Fruit fly (Drosophila melanogaster) whole organism, embryonic: ENCODE results near the gene CG4586.
A peak's percentile ranks its signal among the peaks of the same experiment; 100 is the strongest.

Experiments
- Aef1 ChIP-seq: fragments of 200-800 bp; sonication (Bioruptor generic); IDR thresholded peaks from 3 replicates; pipeline ENCODE4 v1.3.6; 2022; ENCODE audit warnings: missing biosample characterization, missing genetic modification characterization
- B-H1 ChIP-seq: fragments of 200-800 bp; sonication (Bioruptor generic); IDR thresholded peaks from 3 replicates; pipeline ENCODE4 v1.3.6; 2022; ENCODE audit warnings: missing biosample characterization, missing genetic modification characterization
- CG12155 ChIP-seq: fragments of 200-800 bp; sonication (Bioruptor generic); optimal IDR thresholded peaks from 3 replicates; lab custom pipeline; 2016; ENCODE audit warnings: missing biosample characterization, missing genetic modification characterization
- CG12219 ChIP-seq: fragments of 200-800 bp; sonication (Bioruptor generic); optimal IDR thresholded peaks from 3 replicates; lab custom pipeline; 2018; ENCODE audit warnings: missing biosample characterization, mild to moderate bottlenecking, missing genetic modification characterization
- CG13287 ChIP-seq: fragments of 200-800 bp; sonication (Bioruptor generic); IDR thresholded peaks from 2 replicates; pipeline ENCODE4 v1.3.6; 2022; ENCODE audit warnings: missing biosample characterization, missing genetic modification characterization; ENCODE audit not compliant: partially characterized antibody
- CG13296 ChIP-seq: fragments of 200-800 bp; sonication (Bioruptor generic); optimal IDR thresholded peaks from 3 replicates; lab custom pipeline; 2018; ENCODE audit warnings: missing biosample characterization, mild to moderate bottlenecking, missing genetic modification characterization
- CG13624 ChIP-seq: fragments of 200-800 bp; sonication (Bioruptor generic); optimal IDR thresholded peaks from 2 replicates; lab custom pipeline; 2016; ENCODE audit warnings: missing biosample characterization, missing genetic modification characterization
- CG14014 ChIP-seq: fragments of 200-800 bp; sonication (Bioruptor generic); IDR thresholded peaks from 2 replicates; pipeline ENCODE4 v1.3.6; 2022; ENCODE audit warnings: missing biosample characterization, missing genetic modification characterization
- CG14710 ChIP-seq: fragments of 200-800 bp; sonication (Bioruptor generic); optimal IDR thresholded peaks from 3 replicates; lab custom pipeline; 2019; ENCODE audit warnings: missing biosample characterization, mild to moderate bottlenecking, missing genetic modification characterization, moderate library complexity
- CG15269 ChIP-seq: fragments of 200-800 bp; sonication (Bioruptor generic); optimal IDR thresholded peaks from 2 replicates; lab custom pipeline; 2018; ENCODE audit warnings: missing biosample characterization, mild to moderate bottlenecking, missing genetic modification characterization, moderate library complexity
- CG1603 ChIP-seq: fragments of 200-800 bp; sonication (Bioruptor generic); optimal IDR thresholded peaks from 2 replicates; lab custom pipeline; 2019; ENCODE audit warnings: missing biosample characterization, mild to moderate bottlenecking, missing genetic modification characterization, moderate library complexity
- CG17361 ChIP-seq: fragments of 200-800 bp; sonication (Bioruptor generic); IDR thresholded peaks from 3 replicates; pipeline ENCODE4 v1.3.6; 2022; ENCODE audit warnings: missing biosample characterization, missing genetic modification characterization
- CG18764 ChIP-seq: fragments of 200-800 bp; sonication (Bioruptor generic); optimal IDR thresholded peaks from 3 replicates; lab custom pipeline; 2016; ENCODE audit warnings: missing biosample characterization, missing genetic modification characterization
- CG2120 ChIP-seq: fragments of 200-800 bp; sonication (Bioruptor generic); optimal IDR thresholded peaks from 3 replicates; lab custom pipeline; 2016; ENCODE audit warnings: missing biosample characterization, missing genetic modification characterization
- CG30020 ChIP-seq: fragments of 200-800 bp; optimal IDR thresholded peaks from 2 replicates; lab custom pipeline; 2019; ENCODE audit warnings: missing biosample characterization, mild to moderate bottlenecking, missing genetic modification characterization, moderate library complexity
- CG31224 ChIP-seq: fragments of 200-800 bp; sonication (Bioruptor generic); IDR thresholded peaks from 2 replicates; pipeline ENCODE4 v1.3.6; 2022; ENCODE audit warnings: missing biosample characterization, missing genetic modification characterization
- CG32532 ChIP-seq: fragments of 200-800 bp; sonication (Bioruptor generic); IDR thresholded peaks from 2 replicates; pipeline ENCODE4 v1.3.6; 2022; ENCODE audit warnings: missing biosample characterization, missing genetic modification characterization
- CG4360 ChIP-seq: fragments of 200-800 bp; sonication (Bioruptor generic); IDR thresholded peaks from 2 replicates; pipeline ENCODE4 v1.3.6; 2022; ENCODE audit warnings: missing biosample characterization, missing genetic modification characterization
- CG4820 ChIP-seq: fragments of 200-800 bp; sonication (Bioruptor generic); optimal IDR thresholded peaks from 3 replicates; lab custom pipeline; 2016; ENCODE audit warnings: missing biosample characterization, missing genetic modification characterization
- CG7271 ChIP-seq: fragments of 200-800 bp; sonication (Bioruptor generic); optimal IDR thresholded peaks from 2 replicates; lab custom pipeline; 2018; ENCODE audit warnings: missing biosample characterization, mild to moderate bottlenecking, missing genetic modification characterization, moderate library complexity
- CG7372 ChIP-seq: fragments of 200-800 bp; sonication (Bioruptor generic); IDR thresholded peaks from 2 replicates; pipeline ENCODE4 v1.3.6; 2022; ENCODE audit warnings: missing biosample characterization, missing genetic modification characterization
- CG7786 ChIP-seq: fragments of 200-800 bp; sonication (Bioruptor generic); optimal IDR thresholded peaks from 2 replicates; lab custom pipeline; 2016; ENCODE audit warnings: missing biosample characterization, missing genetic modification characterization
- CG8924 ChIP-seq: fragments of 200-800 bp; optimal IDR thresholded peaks from 3 replicates; lab custom pipeline; 2019; ENCODE audit warnings: missing biosample characterization, mild to moderate bottlenecking, missing genetic modification characterization, moderate library complexity
- Dek ChIP-seq: fragments of 200-800 bp; sonication (Bioruptor generic); optimal IDR thresholded peaks from 3 replicates; lab custom pipeline; 2019; ENCODE audit warnings: missing biosample characterization, mild to moderate bottlenecking, missing genetic modification characterization, moderate library complexity
- Dp ChIP-seq: fragments of 200-800 bp; sonication (Bioruptor generic); optimal IDR thresholded peaks from 2 replicates; lab custom pipeline; 2018; ENCODE audit warnings: missing biosample characterization, mild to moderate bottlenecking, missing genetic modification characterization, moderate library complexity
- Eip74EF ChIP-seq, 2 experiments: fragments of 200-800 bp in 1 of 2; fragments of >200 bp in 1 of 2; sonication (Bioruptor generic) in 1 of 2; optimal IDR thresholded peaks; 2 replicates each; lab custom pipeline; 2017 to 2019; ENCODE audit warnings: missing biosample characterization in 2 of 2, missing genetic modification characterization in 2 of 2, mild to moderate bottlenecking in 1 of 2, moderate library complexity in 1 of 2
- Fer1 ChIP-seq: fragments of 200-800 bp; sonication (Bioruptor generic); optimal IDR thresholded peaks from 2 replicates; lab custom pipeline; 2017; ENCODE audit warnings: missing biosample characterization, mild to moderate bottlenecking, missing genetic modification characterization
- H15 ChIP-seq: fragments of 200-800 bp; sonication (Bioruptor generic); IDR thresholded peaks from 3 replicates; pipeline ENCODE4 v1.3.6; 2022; ENCODE audit warnings: missing biosample characterization, missing genetic modification characterization
- HmgD ChIP-seq: fragments of 200-800 bp; sonication (Bioruptor generic); optimal IDR thresholded peaks from 3 replicates; lab custom pipeline; 2016; ENCODE audit warnings: missing biosample characterization, missing genetic modification characterization
- Hmr ChIP-seq: fragments of 200-800 bp; sonication (Bioruptor generic); optimal IDR thresholded peaks from 3 replicates; lab custom pipeline; 2017; ENCODE audit warnings: mild to moderate bottlenecking, missing biosample characterization, missing genetic modification reagents, missing genetic modification characterization
- Myb ChIP-seq: fragments of 200-800 bp; sonication (Bioruptor generic); optimal IDR thresholded peaks from 2 replicates; lab custom pipeline; 2016; ENCODE audit warnings: missing biosample characterization, missing genetic modification characterization
- Poxn ChIP-seq: fragments of 200-800 bp; sonication (Bioruptor generic); IDR thresholded peaks from 2 replicates; pipeline ENCODE4 v1.3.6; 2022; ENCODE audit warnings: missing biosample characterization, missing genetic modification characterization
- Sry-δ ChIP-seq: fragments of 200-800 bp; sonication (Bioruptor generic); optimal IDR thresholded peaks from 2 replicates; lab custom pipeline; 2016; ENCODE audit warnings: missing biosample characterization, missing genetic modification characterization
- Trl ChIP-seq, 3 experiments: fragments of >200 bp in 2 of 3; fragments of 200-800 bp in 1 of 3; sonication (Bioruptor generic) in 1 of 3; optimal IDR thresholded peaks; 2 replicates in 1 of 3; 3 replicates in 2 of 3; lab custom pipeline; 2016 to 2017; ENCODE audit warnings: missing biosample characterization in 1 of 3, missing genetic modification characterization in 1 of 3
- YL-1 ChIP-seq: fragments of 200-800 bp; sonication (Bioruptor generic); optimal IDR thresholded peaks from 3 replicates; lab custom pipeline; 2017; ENCODE audit warnings: missing biosample characterization, mild to moderate bottlenecking, missing genetic modification characterization
- ac ChIP-seq: fragments of 200-800 bp; sonication (Bioruptor generic); optimal IDR thresholded peaks from 3 replicates; lab custom pipeline; 2017; ENCODE audit warnings: missing biosample characterization, mild to moderate bottlenecking, missing genetic modification characterization
- az2 ChIP-seq: fragments of 200-800 bp; sonication (Bioruptor generic); optimal IDR thresholded peaks from 3 replicates; lab custom pipeline; 2016; ENCODE audit warnings: missing biosample characterization, missing genetic modification characterization
- chn ChIP-seq: fragments of 200-800 bp; sonication (Bioruptor generic); optimal IDR thresholded peaks from 2 replicates; lab custom pipeline; 2016; ENCODE audit warnings: missing biosample characterization, missing genetic modification characterization
- dmrt99B ChIP-seq: fragments of 200-800 bp; sonication (Bioruptor generic); optimal IDR thresholded peaks from 2 replicates; lab custom pipeline; 2018; ENCODE audit warnings: missing biosample characterization, mild to moderate bottlenecking, missing genetic modification characterization, moderate library complexity
- ems ChIP-seq: fragments of 200-800 bp; sonication (Bioruptor generic); optimal IDR thresholded peaks from 3 replicates; lab custom pipeline; 2016; ENCODE audit warnings: missing biosample characterization, missing genetic modification characterization
- eve ChIP-seq, 2 experiments: fragments of >200 bp; optimal IDR thresholded peaks; 2 replicates each; lab custom pipeline; 2017; ENCODE audit warnings: missing biosample characterization in 2 of 2, missing genetic modification characterization in 2 of 2
- ftz-f1 ChIP-seq: fragments of 200-800 bp; sonication (Bioruptor generic); optimal IDR thresholded peaks from 2 replicates; lab custom pipeline; 2016; ENCODE audit warnings: missing biosample characterization, missing genetic modification characterization
- grau ChIP-seq: fragments of 200-800 bp; optimal IDR thresholded peaks from 3 replicates; lab custom pipeline; 2019; ENCODE audit warnings: missing biosample characterization, mild to moderate bottlenecking, missing genetic modification characterization, moderate library complexity
- insv ChIP-seq, 2 experiments: fragments of 200-800 bp; sonication (Bioruptor generic); optimal IDR thresholded peaks; 3 replicates each; lab custom pipeline; 2016 to 2018; ENCODE audit warnings: missing biosample characterization in 2 of 2, missing genetic modification characterization in 2 of 2
- prd ChIP-seq, 3 experiments: fragments of >200 bp in 2 of 3; fragments of 200-800 bp in 1 of 3; sonication (Bioruptor generic) in 1 of 3; optimal IDR thresholded peaks in 2 of 3; IDR thresholded peaks in 1 of 3; 2 replicates in 2 of 3; 3 replicates in 1 of 3; pipeline versions ENCODE4 v1.3.6 to Lab custom; 2017 to 2022; ENCODE audit warnings: missing biosample characterization in 1 of 3, missing genetic modification characterization in 1 of 3
- row ChIP-seq: fragments of 200-800 bp; sonication (Bioruptor generic); IDR thresholded peaks from 3 replicates; pipeline ENCODE4 v1.3.6; 2022; ENCODE audit warnings: missing biosample characterization, missing genetic modification characterization
- sens ChIP-seq: fragments of 200-800 bp; sonication (Bioruptor generic); peaks from one replicate; lab custom pipeline; 2016; ENCODE audit warnings: missing biosample characterization, missing genetic modification characterization
- sob ChIP-seq: fragments of 200-800 bp; sonication (Bioruptor generic); IDR thresholded peaks from 2 replicates; pipeline ENCODE4 v1.3.6; 2022; ENCODE audit warnings: missing biosample characterization, missing genetic modification characterization
- stwl ChIP-seq: fragments of 200-800 bp; sonication (Bioruptor generic); optimal IDR thresholded peaks from 3 replicates; lab custom pipeline; 2018; ENCODE audit warnings: missing biosample characterization, mild to moderate bottlenecking, missing genetic modification characterization, moderate library complexity
- zfh2 ChIP-seq: fragments of 200-800 bp; sonication (Bioruptor generic); optimal IDR thresholded peaks from 2 replicates; lab custom pipeline; 2016; ENCODE audit warnings: missing biosample characterization, missing genetic modification characterization

CG4586 gene

dm6 chrX:6973340-6973739 lies 3.6 kb downstream of the CG4586 start, which contains the start of gene CG3040 (continued):
- TF ChIP-seq CG1603 (peak; percentile 59), ftz-f1 (GFP tag; lab: Kevin White, UChicago) (peak; percentile 49), insv (GFP tag; optimal IDR thresholded peaks at IDR 0.05; lab: Kevin White, UChicago) (peak in 1 of 2 experiments; percentile 16), ems (GFP tag; lab: Kevin White, UChicago) (no peak), CG7786 (GFP tag; lab: Kevin White, UChicago) (peak; percentile 4), CG4360 (GFP tag; lab: Robert Waterston, UW) (no peak), Hmr (GFP tag; lab: Kevin White, UChicago) (peak; percentile 61), CG14710 (tag; lab: Kevin White, UChicago) (peak; percentile 59), CG2120 (peak; percentile 62), Dp (GFP tag; lab: Kevin White, UChicago) (peak; percentile 11), CG30020 (peak; percentile 2), row (peak; percentile 74), Myb (GFP tag; lab: Kevin White, UChicago) (peak; percentile 9), CG7271 (no peak), Fer1 (GFP tag; lab: Kevin White, UChicago) (peak; percentile 24), Sry-δ (peak; percentile 42), ac (GFP tag; lab: Kevin White, UChicago) (no peak), CG32532 (GFP tag; lab: Robert Waterston, UW) (peak; percentile 63), Aef1 (peak; percentile 22; the same call in 1 of the 3 replicates), CG7372 (GFP tag; lab: Robert Waterston, UW) (no peak), CG12155 (peak; percentile 44), chn (peak; percentile 13), prd (optimal IDR thresholded peaks at IDR 0.05; lab: Kevin White, UChicago) (no peak), prd (GFP tag; IDR thresholded peaks at IDR 0.05; lab: Robert Waterston, UW) (peak; percentile 41; the same call in 1 of the 3 replicates), sob (GFP tag; lab: Robert Waterston, UW) (0 out of 2 replicates have a peak, but pooled peaks have one; percentile 37), CG15269 (peak; percentile 48), CG14014 (0 out of 2 replicates have a peak, but pooled peaks have one; percentile 19), Poxn (no peak), CG8924 (tag; lab: Kevin White, UChicago) (peak; percentile 42), CG13624 (peak; percentile 39), grau (tag; lab: Kevin White, UChicago) (peak; percentile 56), CG17361 (GFP tag; lab: Robert Waterston, UW) (peak; percentile 48; the same call in 1 of the 3 replicates), H15 (GFP tag; lab: Robert Waterston, UW) (no peak), YL-1 (peak; percentile 70), CG31224 (GFP tag; lab: Robert Waterston, UW) (no peak), CG12219 (GFP tag; lab: Kevin White, UChicago) (no peak), CG18764 (GFP tag; lab: Kevin White, UChicago) (no peak), stwl (tag; lab: Kevin White, UChicago) (peak; percentile 57), zfh2 (GFP tag; lab: Kevin White, UChicago) (peak; percentile 40), CG4820 (GFP tag; lab: Kevin White, UChicago) (peak; percentile 7), HmgD (GFP tag; lab: Kevin White, UChicago) (peak; percentile 21), Dek (tag; lab: Kevin White, UChicago) (peak; percentile 54), CG13287 (GFP tag; lab: Robert Waterston, UW) (peak; percentile 8; the same call in 1 of the 2 replicates), B-H1 (GFP tag; lab: Robert Waterston, UW) (no peak), eve (GFP tag; optimal IDR thresholded peaks at IDR 0.05; lab: Kevin White, UChicago) (no peak), Eip74EF (GFP tag; optimal IDR thresholded peaks at IDR 0.05; lab: Kevin White, UChicago) (no peak), az2 (GFP tag; lab: Kevin White, UChicago) (peak; percentile 1), sens (GFP tag; lab: Kevin White, UChicago) (peak; percentile 46), CG13296 (GFP tag; lab: Kevin White, UChicago) (peak; percentile 9), dmrt99B (tag; lab: Kevin White, UChicago) (peak; percentile 37), Trl (optimal IDR thresholded peaks at IDR 0.05; lab: Kevin White, UChicago) (no peak), Trl (GFP tag; optimal IDR thresholded peaks at IDR 0.05; lab: Kevin White, UChicago) (no peak)
